Worm (Caenorhabditis elegans): ENCODE results near the gene cisd-1.

DNA sequence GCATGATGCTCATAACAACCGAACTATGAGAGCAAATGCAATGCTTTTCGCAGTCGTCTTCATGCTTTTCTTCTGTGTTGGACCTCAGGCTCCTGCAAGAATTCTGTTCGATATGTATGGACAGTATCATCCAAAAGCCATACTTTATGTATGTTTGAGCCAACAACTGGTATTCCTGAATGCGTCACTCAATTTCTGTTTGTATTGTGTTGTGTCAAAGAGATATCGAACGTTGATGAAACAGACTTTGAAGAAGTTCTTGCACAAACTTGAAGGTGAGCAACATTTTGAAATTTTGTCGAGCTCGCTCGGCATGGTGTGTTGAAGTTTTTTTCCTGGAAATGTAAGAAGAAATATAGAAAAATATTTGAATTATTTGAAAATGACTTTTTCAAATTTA, 43.5 kb upstream of the cisd-1 start:
- no peak for TF ChIP-seq madf-6 (GFP tag; IDR thresholded peaks at IDR 0.05)
- TF ChIP-seq nfya-1 (tag; optimal IDR thresholded peaks at IDR 0.05; ENCODE audit: borderline replicate concordance, insufficient read depth) = no peak
- no peak for TF ChIP-seq athp-1 (tag; optimal IDR thresholded peaks at IDR 0.05)
- TF ChIP-seq unc-130 (GFP tag; optimal IDR thresholded peaks at IDR 0.05) = no peak
- TF ChIP-seq Y95B8A.8 (GFP tag; IDR thresholded peaks at IDR 0.05) = no peak
- no peak for TF ChIP-seq unc-62 (GFP tag; optimal IDR thresholded peaks at IDR 0.05)
- TF ChIP-seq lsl-1 (GFP tag; optimal IDR thresholded peaks at IDR 0.05) = no peak
- TF ChIP-seq attf-5 (GFP tag; optimal IDR thresholded peaks at IDR 0.05) = no peak
- TF ChIP-seq sptf-2 (GFP tag; optimal IDR thresholded peaks at IDR 0.05) = no peak
- no peak for TF ChIP-seq egl-18 (GFP tag; IDR thresholded peaks at IDR 0.05)

Measured in whole organism, young adult.